Worm (Caenorhabditis elegans) whole organism, mixed stage, embryonic: ENCODE results near the gene rhy-1.

Experiments
- M03D4.4 ChIP-seq: sonication (generic microtip); optimal IDR thresholded peaks from 2 replicates; lab custom pipeline; 2017; ENCODE audit warnings: mild to moderate bottlenecking, missing genetic modification characterization, missing compliant biosample characterization
- bed-3 ChIP-seq: fragments of 200-800 bp; sonication (Bioruptor generic); optimal IDR thresholded peaks from 3 replicates; lab custom pipeline; 2018; ENCODE audit warnings: mild to moderate bottlenecking, missing genetic modification characterization, moderate library complexity, missing compliant biosample characterization
- blmp-1 ChIP-seq: fragments of 150-350 bp; optimal IDR thresholded peaks from 2 replicates; lab custom pipeline; 2014; ENCODE audit warnings: missing biosample characterization, missing genetic modification characterization
- ceh-39 ChIP-seq: fragments of 150-350 bp; optimal IDR thresholded peaks from 2 replicates; lab custom pipeline; 2014; ENCODE audit warnings: missing biosample characterization, missing genetic modification characterization
- ceh-83 ChIP-seq: fragments of 200-800 bp; sonication (Bioruptor generic); optimal IDR thresholded peaks from 2 replicates; lab custom pipeline; 2018; ENCODE audit warnings: mild to moderate bottlenecking, missing genetic modification characterization, missing compliant biosample characterization
- ces-1 ChIP-seq: fragments of 150-350 bp; optimal IDR thresholded peaks from 2 replicates; lab custom pipeline; 2014; ENCODE audit warnings: missing biosample characterization, missing genetic modification reagents, missing genetic modification characterization
- drap-1 ChIP-seq: fragments of 200-800 bp; sonication (Bioruptor generic); optimal IDR thresholded peaks from 3 replicates; lab custom pipeline; 2018; ENCODE audit warnings: mild to moderate bottlenecking, missing genetic modification characterization, missing compliant biosample characterization
- elt-1 ChIP-seq: sonication (generic microtip); optimal IDR thresholded peaks from 2 replicates; lab custom pipeline; 2017; ENCODE audit warnings: missing genetic modification characterization, mild to moderate bottlenecking, missing compliant biosample characterization, antibody characterized with exemption, moderate library complexity, borderline replicate concordance; ENCODE audit not compliant: insufficient read depth
- ham-2 ChIP-seq: fragments of 200-800 bp; sonication (Bioruptor generic); optimal IDR thresholded peaks from 2 replicates; lab custom pipeline; 2018; ENCODE audit warnings: mild to moderate bottlenecking, missing genetic modification characterization, missing compliant biosample characterization
- hlh-1 ChIP-seq: fragments of 150-350 bp; optimal IDR thresholded peaks from 2 replicates; lab custom pipeline; 2014; ENCODE audit warnings: missing biosample characterization, missing genetic modification reagents, missing genetic modification characterization
- lin-13 ChIP-seq: fragments of 150-350 bp; optimal IDR thresholded peaks from 2 replicates; lab custom pipeline; 2014; ENCODE audit warnings: missing biosample characterization, missing genetic modification characterization
- lin-32 ChIP-seq: fragments of 200-800 bp; sonication (Bioruptor generic); optimal IDR thresholded peaks from 2 replicates; lab custom pipeline; 2018; ENCODE audit warnings: mild to moderate bottlenecking, missing genetic modification characterization, missing compliant biosample characterization
- lsy-2 ChIP-seq: fragments of 150-350 bp; optimal IDR thresholded peaks from 2 replicates; lab custom pipeline; 2014; ENCODE audit warnings: missing biosample characterization, missing genetic modification characterization
- mab-5 ChIP-seq: fragments of 150-350 bp; optimal IDR thresholded peaks from 2 replicates; lab custom pipeline; 2014; ENCODE audit warnings: missing biosample characterization, missing genetic modification characterization
- mls-2 ChIP-seq: sonication (generic microtip); optimal IDR thresholded peaks from 2 replicates; lab custom pipeline; 2016; ENCODE audit warnings: mild to moderate bottlenecking, missing genetic modification characterization, moderate library complexity, missing compliant biosample characterization
- nhr-12 ChIP-seq: fragments of 150-350 bp; optimal IDR thresholded peaks from 2 replicates; lab custom pipeline; 2014; ENCODE audit warnings: missing biosample characterization, missing genetic modification characterization
- nhr-237 ChIP-seq: fragments of 150-350 bp; optimal IDR thresholded peaks from 2 replicates; lab custom pipeline; 2014; ENCODE audit warnings: missing biosample characterization, missing genetic modification characterization
- pha-4 ChIP-seq: fragments of 150-350 bp; optimal IDR thresholded peaks from 2 replicates; lab custom pipeline; 2018; ENCODE audit warnings: missing biosample characterization, missing genetic modification reagents, missing genetic modification characterization
- snpc-4 ChIP-seq: fragments of 150-350 bp; optimal IDR thresholded peaks from 2 replicates; lab custom pipeline; 2014; ENCODE audit warnings: missing biosample characterization, missing genetic modification characterization
- sptf-1 ChIP-seq: sonication (generic microtip); optimal IDR thresholded peaks from 2 replicates; lab custom pipeline; 2017; ENCODE audit warnings: mild to moderate bottlenecking, missing genetic modification characterization, moderate library complexity, missing compliant biosample characterization
- tbx-8 ChIP-seq: fragments of 200-800 bp; sonication (Bioruptor generic); optimal IDR thresholded peaks from 2 replicates; lab custom pipeline; 2018; ENCODE audit warnings: mild to moderate bottlenecking, missing genetic modification characterization, moderate library complexity, missing compliant biosample characterization
- unc-120 ChIP-seq: sonication (generic microtip); optimal IDR thresholded peaks from 2 replicates; lab custom pipeline; 2017; ENCODE audit warnings: missing genetic modification characterization, missing compliant biosample characterization; ENCODE audit not compliant: poor library complexity, severe bottlenecking
- unc-39 ChIP-seq: fragments of 150-350 bp; optimal IDR thresholded peaks from 2 replicates; lab custom pipeline; 2014; ENCODE audit warnings: missing biosample characterization, missing genetic modification characterization
- unc-62 ChIP-seq: fragments of 150-350 bp; optimal IDR thresholded peaks from 2 replicates; lab custom pipeline; 2014; ENCODE audit warnings: missing biosample characterization, missing genetic modification reagents, missing genetic modification characterization
- zip-8 ChIP-seq: fragments of 150-350 bp; optimal IDR thresholded peaks from 2 replicates; lab custom pipeline; 2014; ENCODE audit warnings: missing biosample characterization, missing genetic modification characterization
- ztf-11 ChIP-seq: fragments of 150-350 bp; optimal IDR thresholded peaks from 2 replicates; lab custom pipeline; 2014; ENCODE audit warnings: missing biosample characterization, missing genetic modification characterization

Gene rhy-1

DNA sequence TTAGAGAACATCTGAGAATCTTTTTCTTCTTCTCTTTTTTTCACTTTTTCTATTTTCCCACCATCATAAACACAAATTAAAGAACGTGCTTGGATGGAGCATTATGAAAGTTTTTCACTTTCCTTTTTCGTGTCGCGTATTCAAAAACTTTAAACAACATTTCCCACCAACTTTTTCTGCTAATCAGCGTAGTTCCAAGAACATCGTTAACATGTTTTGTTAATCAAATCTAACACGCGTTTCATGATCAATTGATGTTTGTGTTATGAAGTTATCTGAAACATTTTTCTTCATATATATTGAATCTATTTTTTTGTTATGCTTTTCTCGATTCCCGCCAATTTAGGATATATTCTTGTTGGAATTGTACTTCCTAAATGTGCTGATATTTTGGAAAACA is 45.5 kb upstream of the rhy-1 start:
- TF ChIP-seq tbx-8 (GFP tag; lab: Kevin White, UChicago) (no peak), mls-2 (tag; lab: Kevin White, UChicago) (no peak), sptf-1 (tag; lab: Kevin White, UChicago) (no peak), zip-8 (no peak), drap-1 (GFP tag; lab: Kevin White, UChicago) (no peak), unc-39 (tag; lab: Kevin White, UChicago) (no peak), snpc-4 (tag; lab: Kevin White, UChicago) (no peak), mab-5 (no peak), elt-1 (tag; lab: Kevin White, UChicago) (no peak), ham-2 (GFP tag; lab: Kevin White, UChicago) (no peak), pha-4 (tag; lab: Kevin White, UChicago) (no peak), ceh-83 (GFP tag; lab: Kevin White, UChicago) (no peak)

DNA sequence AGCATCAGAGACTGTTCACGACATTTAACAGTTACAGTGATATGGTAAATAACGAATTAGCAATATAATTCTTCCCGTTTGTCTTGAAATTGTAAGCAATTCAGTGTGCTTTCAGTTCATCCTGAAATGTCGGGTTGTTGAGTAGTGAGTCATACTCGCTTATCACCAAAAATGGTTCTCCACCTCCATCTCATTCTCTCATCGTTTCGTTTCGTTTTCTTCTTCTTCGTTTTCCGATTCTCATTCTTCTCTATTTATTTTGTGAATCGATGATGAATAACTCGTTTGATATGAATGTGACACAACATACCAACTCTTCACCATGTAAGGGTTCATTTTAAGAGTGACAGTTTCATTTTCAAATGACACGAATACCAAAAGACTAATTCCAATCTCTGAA is 44.8 kb upstream of the rhy-1 start:
- TF ChIP-seq nhr-12 (tag; lab: Kevin White, UChicago) (no peak), drap-1 (GFP tag; lab: Kevin White, UChicago) (no peak), M03D4.4 (tag; lab: Kevin White, UChicago) (no peak), pha-4 (tag; lab: Kevin White, UChicago) (no peak), ztf-11 (tag; lab: Kevin White, UChicago) (no peak), ces-1 (GFP tag; lab: Kevin White, UChicago) (no peak), hlh-1 (no peak)

DNA sequence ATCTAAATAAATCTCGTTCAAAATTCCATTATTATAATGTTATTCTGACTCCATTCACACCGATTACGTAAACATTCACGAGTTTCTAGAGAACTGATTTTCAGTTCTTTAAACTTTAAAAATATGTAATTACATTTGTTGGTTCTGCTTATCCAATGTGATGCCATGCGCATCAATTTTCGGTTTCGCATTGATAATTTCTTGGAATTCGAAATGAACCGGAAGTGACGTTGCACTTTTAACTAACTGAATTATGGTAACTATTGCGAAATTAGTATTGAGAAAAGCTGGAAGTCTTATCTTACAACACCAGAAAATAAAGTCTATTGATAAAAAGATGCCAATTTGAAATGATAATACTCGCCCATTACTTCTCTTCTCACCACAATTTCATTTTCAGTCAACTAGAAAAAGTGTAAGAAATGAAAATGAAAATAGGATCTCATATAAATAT is 43.4 kb upstream of the rhy-1 start:
- TF ChIP-seq lsy-2 (tag; lab: Kevin White, UChicago) (no peak), lin-32 (GFP tag; lab: Kevin White, UChicago) (no peak), blmp-1 (tag; lab: Kevin White, UChicago) (no peak), unc-39 (tag; lab: Kevin White, UChicago) (no peak), mls-2 (tag; lab: Kevin White, UChicago) (no peak), hlh-1 (no peak), unc-120 (no peak), pha-4 (tag; lab: Kevin White, UChicago) (no peak), drap-1 (GFP tag; lab: Kevin White, UChicago) (no peak), nhr-237 (tag; lab: Kevin White, UChicago) (no peak), ceh-39 (tag; lab: Kevin White, UChicago) (no peak), ham-2 (GFP tag; lab: Kevin White, UChicago) (no peak), ces-1 (GFP tag; lab: Kevin White, UChicago) (no peak), unc-62 (GFP tag; lab: Kevin White, UChicago) (no peak)
- TF ChIP-seq, all 35 proteins: peak for 0

DNA sequence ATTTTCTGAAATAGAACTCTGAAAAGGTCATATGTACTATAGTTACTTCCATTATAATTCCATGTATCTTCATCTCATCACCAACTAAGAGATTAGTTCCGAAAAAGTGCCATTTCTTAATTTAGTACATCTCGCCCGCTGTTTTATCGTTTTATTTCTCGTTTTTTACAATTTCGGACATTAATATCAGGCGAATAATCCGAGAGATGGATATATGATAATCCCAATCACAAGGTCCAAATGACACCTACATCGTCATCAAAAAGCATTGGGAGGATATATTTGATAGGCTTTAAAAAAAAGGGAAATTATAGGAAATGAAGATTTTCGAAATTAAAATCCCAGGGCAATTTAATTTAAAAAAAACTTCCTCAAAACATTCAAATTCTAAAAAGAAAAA is 40.9 kb upstream of the rhy-1 start:
- no peak for TF ChIP-seq ztf-11 (tag; lab: Kevin White, UChicago)
- TF ChIP-seq, all 35 proteins: peak for 0

DNA sequence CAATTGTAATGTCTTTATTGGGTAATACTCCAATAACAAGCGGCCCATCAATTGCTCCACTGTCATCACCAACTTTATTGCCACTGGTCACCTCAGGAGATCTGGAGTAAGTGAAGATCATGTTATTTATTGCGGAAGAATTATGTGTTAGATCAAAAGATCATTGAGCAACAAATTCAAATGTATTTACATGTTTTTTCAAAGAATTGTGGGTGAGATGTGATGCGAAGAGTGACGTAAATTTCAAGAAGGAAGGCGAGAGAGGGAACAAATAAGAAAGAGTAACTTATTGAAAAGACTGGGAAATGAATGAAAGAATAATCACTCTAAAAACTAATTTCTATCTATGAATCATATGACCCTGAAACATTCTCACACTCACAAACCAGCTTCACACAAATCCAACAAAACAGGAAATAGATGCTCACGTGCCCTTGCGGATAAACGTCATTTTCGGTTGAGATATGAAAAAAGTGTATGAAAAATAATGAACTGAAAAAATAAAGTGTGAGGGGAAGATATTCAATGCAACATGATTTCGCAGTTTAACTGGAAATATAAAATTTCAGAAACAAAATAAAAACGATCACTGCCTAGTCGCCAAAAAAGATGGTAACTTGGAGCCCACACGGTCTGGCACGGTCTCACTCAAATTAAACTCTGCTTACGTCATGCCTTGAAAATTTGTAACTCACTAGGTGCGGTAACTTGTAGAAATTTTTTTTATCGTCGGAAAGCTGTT is 40.2 kb upstream of the rhy-1 start:
- TF ChIP-seq zip-8 = no peak
- TF ChIP-seq lin-13 = no peak

DNA sequence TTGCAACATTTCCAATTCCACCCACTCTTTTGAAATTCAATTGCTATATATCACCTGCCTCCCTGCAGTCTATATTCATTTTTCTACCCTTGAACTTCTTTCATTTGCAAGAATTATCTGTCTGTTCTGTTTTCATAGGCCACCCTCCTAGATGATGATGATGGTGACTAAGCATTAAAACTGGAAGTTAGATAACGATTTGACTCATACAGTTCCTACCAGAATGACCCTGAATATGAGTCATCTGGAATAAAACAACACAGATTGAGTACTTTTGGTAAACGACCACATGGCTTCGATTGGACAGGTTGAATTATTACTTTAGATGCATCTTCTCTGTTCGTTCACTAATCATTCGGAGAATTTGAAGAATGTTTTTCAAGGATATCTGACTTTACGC is 36.8 kb upstream of the rhy-1 start:
- no peak for TF ChIP-seq ham-2 (GFP tag; lab: Kevin White, UChicago)
- TF ChIP-seq zip-8 = no peak
- TF ChIP-seq unc-39 (tag; lab: Kevin White, UChicago) = no peak
- no peak for TF ChIP-seq elt-1 (tag; lab: Kevin White, UChicago)
- TF ChIP-seq snpc-4 (tag; lab: Kevin White, UChicago) = no peak

DNA sequence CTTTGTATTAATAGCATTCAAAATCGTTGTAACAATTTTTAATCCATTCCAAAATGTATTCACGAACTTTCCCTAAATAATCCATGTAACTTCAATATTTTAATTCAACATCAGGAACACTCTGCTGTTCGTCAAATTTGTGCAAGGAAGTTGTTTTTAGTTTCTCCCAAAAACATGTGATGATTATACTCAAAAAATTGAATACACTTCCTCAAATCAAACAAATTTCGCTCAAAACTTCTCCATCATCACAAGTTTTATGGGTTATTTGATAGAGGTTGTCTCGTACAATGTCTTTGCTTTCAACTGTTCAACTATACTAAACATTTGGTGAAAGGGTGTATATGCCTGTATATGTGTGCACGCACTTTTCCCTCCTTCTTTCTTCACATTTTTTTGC is 36.2 kb upstream of the rhy-1 start:
- no peak for TF ChIP-seq bed-3 (GFP tag; lab: Kevin White, UChicago)
- TF ChIP-seq ztf-11 (tag; lab: Kevin White, UChicago) = no peak
